Worm (Caenorhabditis elegans) whole organism, L3 larva: ENCODE results near the gene T16A1.4.
A peak's percentile ranks its signal among the peaks of the same experiment; 100 is the strongest.
"Not testable (repeated sequence)": the region's sequence is repeated elsewhere in the genome, so short reads cannot be mapped to it uniquely, and the experiment has no call there.

Experiments used
- R02D3.7 ChIP-seq: fragments of 150-350 bp; optimal IDR thresholded peaks from 2 replicates; lab custom pipeline; 2014; ENCODE audit warnings: missing biosample characterization, missing genetic modification characterization
- aly-2 ChIP-seq: fragments of 150-350 bp; optimal IDR thresholded peaks from 2 replicates; lab custom pipeline; 2014; ENCODE audit warnings: missing biosample characterization, missing genetic modification characterization
- ama-1 ChIP-seq: fragments of 150-350 bp; optimal IDR thresholded peaks from 2 replicates; lab custom pipeline; 2018
- ceh-28 ChIP-seq: fragments of 150-350 bp; optimal IDR thresholded peaks from 2 replicates; lab custom pipeline; 2014; ENCODE audit warnings: missing biosample characterization, missing genetic modification reagents, missing genetic modification characterization
- ceh-9 ChIP-seq: sonication (generic microtip); optimal IDR thresholded peaks from 2 replicates; lab custom pipeline; 2018; ENCODE audit warnings: missing biosample characterization, missing genetic modification characterization
- daf-12 ChIP-seq: fragments of 150-350 bp; optimal IDR thresholded peaks from 2 replicates; lab custom pipeline; 2014; ENCODE audit warnings: missing biosample characterization, missing genetic modification reagents, missing genetic modification characterization
- egl-27 ChIP-seq: sonication (generic microtip); optimal IDR thresholded peaks from 4 replicates; lab custom pipeline; 2017; ENCODE audit warnings: missing biosample characterization, missing genetic modification reagents, missing genetic modification characterization
- elt-1 ChIP-seq: fragments of 150-350 bp; optimal IDR thresholded peaks from 2 replicates; lab custom pipeline; 2014; ENCODE audit warnings: missing biosample characterization, missing genetic modification characterization
- elt-2 ChIP-seq: sonication (generic microtip); optimal IDR thresholded peaks from 2 replicates; lab custom pipeline; 2016; ENCODE audit warnings: missing genetic modification reagents, mild to moderate bottlenecking, missing genetic modification characterization, missing compliant biosample characterization
- fkh-10 ChIP-seq: sonication (generic microtip); optimal IDR thresholded peaks from 2 replicates; lab custom pipeline; 2017; ENCODE audit warnings: missing biosample characterization, missing genetic modification reagents, missing genetic modification characterization
- jun-1 ChIP-seq: fragments of 150-350 bp; optimal IDR thresholded peaks from 2 replicates; lab custom pipeline; 2014; ENCODE audit warnings: missing biosample characterization, missing genetic modification reagents, missing genetic modification characterization
- lin-15B ChIP-seq: fragments of 150-350 bp; optimal IDR thresholded peaks from 2 replicates; lab custom pipeline; 2014; ENCODE audit warnings: missing biosample characterization, missing genetic modification characterization
- lin-39 ChIP-seq: fragments of 150-350 bp; optimal IDR thresholded peaks from 2 replicates; lab custom pipeline; 2018; ENCODE audit warnings: missing biosample characterization, missing genetic modification reagents, missing genetic modification characterization
- lsy-12 ChIP-seq: sonication (generic microtip); optimal IDR thresholded peaks from 2 replicates; lab custom pipeline; 2016; ENCODE audit warnings: mild to moderate bottlenecking, missing genetic modification characterization, missing compliant biosample characterization
- mdl-1 ChIP-seq: fragments of 150-350 bp; optimal IDR thresholded peaks from 2 replicates; lab custom pipeline; 2014; ENCODE audit warnings: missing biosample characterization, missing genetic modification characterization
- nfya-1 ChIP-seq: sonication (generic microtip); optimal IDR thresholded peaks from 2 replicates; lab custom pipeline; 2017; ENCODE audit warnings: missing genetic modification characterization, mild to moderate bottlenecking, missing compliant biosample characterization, antibody characterized with exemption, moderate library complexity; ENCODE audit not compliant: insufficient read depth
- nhr-11 ChIP-seq: fragments of 150-350 bp; optimal IDR thresholded peaks from 2 replicates; lab custom pipeline; 2014; ENCODE audit warnings: missing biosample characterization, missing genetic modification characterization
- nhr-12 ChIP-seq: fragments of 150-350 bp; optimal IDR thresholded peaks from 2 replicates; lab custom pipeline; 2014; ENCODE audit warnings: missing biosample characterization, missing genetic modification characterization
- nhr-23 ChIP-seq: fragments of 150-350 bp; optimal IDR thresholded peaks from 2 replicates; lab custom pipeline; 2014; ENCODE audit warnings: missing biosample characterization, missing genetic modification reagents, missing genetic modification characterization
- nhr-237 ChIP-seq: fragments of 150-350 bp; optimal IDR thresholded peaks from 2 replicates; lab custom pipeline; 2014; ENCODE audit warnings: missing biosample characterization, missing genetic modification characterization
- nhr-25 ChIP-seq: sonication (generic microtip); optimal IDR thresholded peaks from 2 replicates; lab custom pipeline; 2017; ENCODE audit warnings: missing biosample characterization, missing genetic modification characterization
- nhr-43 ChIP-seq: sonication (generic microtip); optimal IDR thresholded peaks from 2 replicates; lab custom pipeline; 2016; ENCODE audit warnings: mild to moderate bottlenecking, missing genetic modification characterization, missing compliant biosample characterization; ENCODE audit not compliant: poor library complexity, severe bottlenecking
- nhr-76 ChIP-seq: fragments of 150-350 bp; sonication (generic microtip); optimal IDR thresholded peaks from 5 replicates; lab custom pipeline; 2014; ENCODE audit warnings: missing biosample characterization, missing genetic modification characterization
- nhr-77 ChIP-seq: fragments of 150-350 bp; optimal IDR thresholded peaks from 2 replicates; lab custom pipeline; 2014; ENCODE audit warnings: missing biosample characterization, missing genetic modification characterization
- pha-4 ChIP-seq: fragments of 150-350 bp; optimal IDR thresholded peaks from 2 replicates; lab custom pipeline; 2014; ENCODE audit warnings: missing biosample characterization, missing genetic modification reagents, missing genetic modification characterization
- pqm-1 ChIP-seq: fragments of 150-350 bp; optimal IDR thresholded peaks from 2 replicates; lab custom pipeline; 2017; ENCODE audit warnings: missing biosample characterization, missing genetic modification characterization, inconsistent platforms
- sea-2 ChIP-seq: fragments of 150-350 bp; sonication (generic microtip); optimal IDR thresholded peaks from 4 replicates; lab custom pipeline; 2014; ENCODE audit warnings: missing biosample characterization, missing genetic modification reagents, missing genetic modification characterization
- skn-1 ChIP-seq: fragments of 150-350 bp; optimal IDR thresholded peaks from 2 replicates; lab custom pipeline; 2014; ENCODE audit warnings: missing biosample characterization, missing genetic modification characterization
- snpc-4 ChIP-seq: fragments of 150-350 bp; optimal IDR thresholded peaks from 2 replicates; lab custom pipeline; 2014; ENCODE audit warnings: missing biosample characterization, missing genetic modification characterization
- unc-62 ChIP-seq: fragments of 150-350 bp; sonication (generic microtip); optimal IDR thresholded peaks from 4 replicates; lab custom pipeline; 2014; ENCODE audit warnings: missing biosample characterization, missing genetic modification reagents, missing genetic modification characterization
- zag-1 ChIP-seq: fragments of 150-350 bp; optimal IDR thresholded peaks from 2 replicates; lab custom pipeline; 2014; ENCODE audit warnings: missing biosample characterization, missing genetic modification characterization
- ztf-11 ChIP-seq: fragments of 150-350 bp; optimal IDR thresholded peaks from 2 replicates; lab custom pipeline; 2014; ENCODE audit warnings: missing biosample characterization, missing genetic modification characterization
- ztf-4 ChIP-seq: fragments of 150-350 bp; optimal IDR thresholded peaks from 2 replicates; lab custom pipeline; 2014; ENCODE audit warnings: missing biosample characterization, missing genetic modification characterization

The T16A1.4 gene

DNA sequence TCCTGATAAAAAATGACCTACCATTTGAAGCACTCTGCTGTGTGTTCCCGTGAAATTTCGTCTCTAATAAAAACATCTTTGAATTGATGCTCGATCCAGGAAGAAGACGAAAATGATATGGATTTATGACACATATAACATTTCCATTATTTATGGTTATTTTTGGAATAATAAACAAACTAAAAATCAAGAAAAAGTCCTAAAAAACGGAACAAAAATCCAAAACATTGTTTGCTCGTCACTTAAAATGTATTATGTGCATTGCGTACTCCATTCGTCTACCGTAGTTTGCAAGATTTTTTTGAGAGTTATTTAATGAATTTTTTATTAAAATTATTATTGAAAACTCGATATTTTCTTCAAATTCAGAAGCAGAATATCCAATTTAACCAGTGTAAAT lies 38.9 kb upstream of the T16A1.4 start, which contains the start of gene bath-20:
TSS of gene bath-20 (minus strand) at position 101 of the 400 bp plus-strand sequence.
- TF ChIP-seq ceh-28 = no peak
- no peak for TF ChIP-seq pqm-1
- no peak for TF ChIP-seq zag-1 (tag; lab: Kevin White, UChicago)
- no peak for TF ChIP-seq nhr-12
- TF ChIP-seq skn-1 (tag; lab: Kevin White, UChicago) = no peak
- no peak for TF ChIP-seq nhr-77 (tag; lab: Kevin White, UChicago)
- no peak for TF ChIP-seq snpc-4 (tag; lab: Kevin White, UChicago)
- TF ChIP-seq nhr-76 = no peak
- no peak for TF ChIP-seq egl-27
- TF ChIP-seq fkh-10 (GFP tag; lab: Kevin White, UChicago) = no peak
- TF ChIP-seq daf-12 = no peak
- no peak for TF ChIP-seq nhr-43 (tag; lab: Kevin White, UChicago)
- no peak for TF ChIP-seq R02D3.7

DNA sequence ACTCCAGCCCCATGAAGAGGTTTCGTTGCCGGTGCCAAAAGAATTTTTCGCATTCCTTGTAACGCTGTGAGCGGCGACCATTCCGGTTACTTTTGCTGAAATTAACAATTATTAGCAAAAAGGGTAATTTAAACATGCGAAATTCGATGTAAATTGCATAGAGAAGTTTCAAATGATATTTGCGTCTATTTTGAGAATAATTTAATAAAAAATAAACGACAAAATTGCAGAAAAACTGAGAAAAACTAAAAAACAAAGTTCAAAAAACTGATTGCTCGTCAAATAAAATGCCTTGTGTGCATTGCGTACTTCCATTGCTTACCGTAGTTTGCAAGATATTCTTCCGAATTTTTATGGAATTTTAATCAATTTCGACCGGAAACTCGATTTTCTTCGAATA lies 35.9 kb upstream of the T16A1.4 start, which contains the start of gene bath-24:
TSS of gene bath-24 (minus strand) at position 101 of the 400 bp plus-strand sequence.
- no peak for TF ChIP-seq jun-1
- TF ChIP-seq, all 47 proteins: peak for 0

DNA sequence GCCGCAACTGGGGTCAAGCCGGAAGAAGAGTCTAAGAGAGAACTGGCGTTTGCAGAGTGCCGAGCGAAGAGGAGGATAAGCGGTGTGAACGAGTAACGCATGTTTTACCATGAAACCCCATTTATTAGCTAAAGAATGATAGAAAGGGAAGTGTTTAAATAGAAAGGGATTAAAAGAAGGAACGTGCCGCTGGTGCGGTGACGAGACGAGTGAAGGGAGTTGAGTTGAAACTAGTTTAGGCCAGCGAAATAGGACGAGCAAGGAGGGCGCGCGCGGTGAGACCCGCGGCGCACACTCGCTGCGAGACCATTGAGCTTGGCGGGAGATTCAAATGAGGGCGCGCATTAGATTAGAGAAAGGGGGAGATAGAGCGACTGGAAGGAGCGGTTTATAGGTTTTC lies 34.8 kb upstream of the T16A1.4 start, which contains the start of gene math-1:
TSS of gene math-1 (minus strand) at position 101 of the 400 bp plus-strand sequence.
- TF ChIP-seq nhr-43, lsy-12, nhr-237 (tag; lab: Kevin White, UChicago): not testable (repeated sequence)
- TF ChIP-seq, all 47 proteins: peak for 0; not testable (repeated sequence) for 47

DNA sequence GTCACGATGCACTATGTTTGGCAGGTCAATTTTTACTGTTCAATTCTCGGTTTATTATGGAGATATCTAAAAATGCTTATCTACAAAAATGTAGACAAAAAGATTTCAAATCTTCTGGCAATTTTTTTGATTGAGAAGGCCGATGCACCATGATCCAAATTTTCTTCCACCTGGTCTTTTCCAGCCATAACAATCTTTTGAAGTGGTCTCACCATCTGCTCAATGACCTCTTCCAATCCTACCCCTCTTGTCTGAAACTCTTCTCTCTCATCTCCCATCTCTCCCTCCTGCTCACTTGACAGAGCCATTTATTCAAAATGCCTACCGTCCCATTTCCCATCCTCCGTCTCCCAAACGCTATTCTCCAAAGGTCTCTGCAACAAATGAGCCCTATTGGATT lies 30.0 kb upstream of the T16A1.4 start, which contains the start of gene fbxb-35:
TSS of gene fbxb-35 (plus strand) at position 301 of the 400 bp plus-strand sequence.
- TF ChIP-seq fkh-10 (GFP tag; lab: Kevin White, UChicago) (no peak), daf-12 (no peak), ama-1 (lab: Kevin White, UChicago) (no peak), unc-62 (GFP tag; lab: Kevin White, UChicago) (no peak), snpc-4 (tag; lab: Kevin White, UChicago) (no peak), nhr-43 (tag; lab: Kevin White, UChicago) (no peak), pha-4 (no peak), mdl-1 (tag; lab: Kevin White, UChicago) (no peak), lsy-12 (tag; lab: Kevin White, UChicago) (no peak), zag-1 (tag; lab: Kevin White, UChicago) (no peak), nfya-1 (no peak)

DNA sequence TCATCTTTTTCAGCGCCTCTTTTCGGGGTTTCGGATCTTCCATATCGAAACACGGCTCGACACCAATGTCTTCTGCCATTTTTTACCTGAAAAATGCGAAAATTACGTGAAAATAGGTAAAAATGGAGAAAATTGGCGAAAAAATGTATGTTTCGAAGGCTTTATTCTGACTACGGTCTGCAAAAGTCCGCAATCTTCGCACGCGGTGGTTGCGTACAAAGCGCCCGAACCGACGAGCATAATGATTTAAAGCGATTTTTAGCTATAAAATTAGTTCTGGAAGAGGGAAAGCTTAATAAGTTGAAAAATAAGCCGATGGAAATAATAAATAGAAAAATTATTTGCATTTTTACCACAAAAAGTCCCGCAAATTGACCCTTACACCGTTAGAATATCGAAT lies 22.4 kb upstream of the T16A1.4 start, which contains the start of gene F07E5.5:
TSS of gene F07E5.5 (minus strand) at position 86 of the 400 bp plus-strand sequence.
- TF ChIP-seq ztf-4 (tag; lab: Kevin White, UChicago) = no peak
- no peak for TF ChIP-seq pha-4
- peak; percentile 44 for TF ChIP-seq R02D3.7
- TF ChIP-seq elt-1 (tag; lab: Kevin White, UChicago) = peak; percentile 31
- no peak for TF ChIP-seq ztf-11 (tag; lab: Kevin White, UChicago)
- TF ChIP-seq nhr-25 (tag; lab: Kevin White, UChicago) = peak; percentile 9
- TF ChIP-seq elt-2 = peak; percentile 20
- peak; percentile 40 for TF ChIP-seq lin-15B (tag; lab: Kevin White, UChicago)
- TF ChIP-seq nhr-77 (tag; lab: Kevin White, UChicago) = no peak
- no peak for TF ChIP-seq sea-2
- no peak for TF ChIP-seq aly-2 (tag; lab: Kevin White, UChicago)
- TF ChIP-seq nhr-11 (tag; lab: Kevin White, UChicago) = no peak
- TF ChIP-seq nhr-23 (tag; lab: Kevin White, UChicago) = peak; percentile 41
- peak; percentile 79 for TF ChIP-seq nfya-1
- TF ChIP-seq lsy-12 (tag; lab: Kevin White, UChicago) = peak; percentile 16
- TF ChIP-seq lin-39 (tag; lab: Kevin White, UChicago) = peak; percentile 10
- no peak for TF ChIP-seq ceh-9
- TF ChIP-seq snpc-4 (tag; lab: Kevin White, UChicago) = peak; percentile 46
- TF ChIP-seq, all 47 proteins: peak for 10
